Worm (Caenorhabditis elegans) whole organism, L1 larva: ENCODE results near the gene igcm-1.

Experiments
- C16A3.4 ChIP-seq: fragments of 150-350 bp; optimal IDR thresholded peaks from 2 replicates; lab custom pipeline; 2014; ENCODE audit warnings: missing biosample characterization, missing genetic modification characterization
- C34B4.2 ChIP-seq: sonication (generic microtip); optimal IDR thresholded peaks from 2 replicates; lab custom pipeline; 2017; ENCODE audit warnings: mild to moderate bottlenecking, missing genetic modification characterization, missing compliant biosample characterization
- F16B12.6 ChIP-seq: fragments of 150-350 bp; optimal IDR thresholded peaks from 2 replicates; lab custom pipeline; 2014; ENCODE audit warnings: missing biosample characterization, missing genetic modification characterization
- alr-1 ChIP-seq: fragments of 200-800 bp; sonication (Bioruptor generic); optimal IDR thresholded peaks from 2 replicates; lab custom pipeline; 2018; ENCODE audit warnings: borderline replicate concordance, mild to moderate bottlenecking, missing genetic modification characterization, missing compliant biosample characterization
- blmp-1 ChIP-seq: fragments of 150-350 bp; optimal IDR thresholded peaks from 2 replicates; lab custom pipeline; 2014; ENCODE audit warnings: missing biosample characterization, missing genetic modification characterization
- ceh-88 ChIP-seq: fragments of 200-800 bp; sonication (Bioruptor generic); IDR thresholded peaks from 2 replicates; pipeline ENCODE4 v1.3.6; 2022; ENCODE audit warnings: missing genetic modification characterization, missing compliant biosample characterization
- ceh-90 ChIP-seq: sonication (generic microtip); optimal IDR thresholded peaks from 2 replicates; lab custom pipeline; 2016; ENCODE audit warnings: missing genetic modification characterization, missing compliant biosample characterization
- dpl-1 ChIP-seq, 3 experiments: fragments of 150-350 bp in 2 of 3; sonication (generic microtip) in 1 of 3; optimal IDR thresholded peaks; 2 replicates each; lab custom pipeline; 2014 to 2017; ENCODE audit warnings: missing biosample characterization in 3 of 3, missing genetic modification characterization in 3 of 3, missing genetic modification reagents in 3 of 3
- dsc-1 ChIP-seq: sonication (generic microtip); optimal IDR thresholded peaks from 2 replicates; lab custom pipeline; 2016; ENCODE audit warnings: mild to moderate bottlenecking, missing genetic modification characterization, missing compliant biosample characterization
- efl-1 ChIP-seq, 4 experiments: fragments of 150-350 bp; optimal IDR thresholded peaks in 3 of 4; peaks in 1 of 4; 1 replicate in 1 of 4; 2 replicates in 3 of 4; lab custom pipeline; 2014; ENCODE audit warnings: missing biosample characterization in 2 of 4, missing genetic modification characterization in 2 of 4, missing genetic modification reagents in 2 of 4
- egl-27 ChIP-seq, 2 experiments: fragments of 150-350 bp in 1 of 2; sonication (generic microtip); optimal IDR thresholded peaks; 3 replicates each; lab custom pipeline; 2017 to 2018; ENCODE audit warnings: missing biosample characterization in 2 of 2, missing genetic modification characterization in 2 of 2, missing genetic modification reagents in 2 of 2
- ets-5 ChIP-seq: fragments of 200-800 bp; sonication (Bioruptor generic); IDR thresholded peaks from 2 replicates; pipeline ENCODE4 v1.3.6; 2022; ENCODE audit warnings: missing genetic modification characterization, missing compliant biosample characterization
- fkh-10 ChIP-seq: sonication (generic microtip); optimal IDR thresholded peaks from 2 replicates; lab custom pipeline; 2017; ENCODE audit warnings: missing biosample characterization, missing genetic modification reagents, missing genetic modification characterization
- fkh-8 ChIP-seq: sonication (generic microtip); optimal IDR thresholded peaks from 2 replicates; lab custom pipeline; 2016; ENCODE audit warnings: mild to moderate bottlenecking, missing genetic modification characterization, missing compliant biosample characterization
- fos-1 ChIP-seq: fragments of 150-350 bp; optimal IDR thresholded peaks from 2 replicates; lab custom pipeline; 2014; ENCODE audit warnings: missing biosample characterization, missing genetic modification characterization
- grh-1 ChIP-seq: fragments of 200-800 bp; sonication (Bioruptor generic); IDR thresholded peaks from 2 replicates; pipeline ENCODE4 v1.3.6; 2022; ENCODE audit warnings: missing genetic modification reagents, missing genetic modification characterization, missing compliant biosample characterization
- hpl-2 ChIP-seq: fragments of 150-350 bp; optimal IDR thresholded peaks from 2 replicates; lab custom pipeline; 2014; ENCODE audit warnings: missing biosample characterization, missing genetic modification reagents, missing genetic modification characterization
- jun-1 ChIP-seq: fragments of 150-350 bp; optimal IDR thresholded peaks from 2 replicates; lab custom pipeline; 2014; ENCODE audit warnings: missing biosample characterization, missing genetic modification reagents, missing genetic modification characterization
- lin-13 ChIP-seq: fragments of 150-350 bp; optimal IDR thresholded peaks from 2 replicates; lab custom pipeline; 2014; ENCODE audit warnings: missing biosample characterization, missing genetic modification reagents, missing genetic modification characterization
- lin-14 ChIP-seq: fragments of 200-800 bp; sonication (Bioruptor generic); optimal IDR thresholded peaks from 2 replicates; lab custom pipeline; 2018; ENCODE audit warnings: mild to moderate bottlenecking, missing genetic modification characterization, moderate library complexity, missing compliant biosample characterization
- lin-15B ChIP-seq: fragments of 150-350 bp; sonication (generic microtip); optimal IDR thresholded peaks from 3 replicates; lab custom pipeline; 2014; ENCODE audit warnings: missing biosample characterization, missing genetic modification characterization
- lin-35 ChIP-seq, 2 experiments: fragments of 150-350 bp; optimal IDR thresholded peaks; 2 replicates each; lab custom pipeline; 2014; ENCODE audit warnings: missing biosample characterization in 2 of 2, missing genetic modification characterization in 2 of 2, missing genetic modification reagents in 2 of 2
- lin-39 ChIP-seq: fragments of 150-350 bp; optimal IDR thresholded peaks from 2 replicates; lab custom pipeline; 2014; ENCODE audit warnings: missing biosample characterization, missing genetic modification reagents, missing genetic modification characterization
- lir-3 ChIP-seq: sonication (generic microtip); optimal IDR thresholded peaks from 2 replicates; lab custom pipeline; 2016; ENCODE audit warnings: mild to moderate bottlenecking, missing genetic modification characterization, moderate library complexity, missing compliant biosample characterization; ENCODE audit not compliant: poor library complexity
- lsy-2 ChIP-seq, 2 experiments: fragments of 150-350 bp; optimal IDR thresholded peaks; 2 replicates each; lab custom pipeline; 2014; ENCODE audit warnings: missing biosample characterization in 2 of 2, missing genetic modification characterization in 2 of 2
- mdl-1 ChIP-seq, 2 experiments: fragments of 150-350 bp; optimal IDR thresholded peaks; 2 replicates each; lab custom pipeline; 2014 to 2017; ENCODE audit warnings: missing biosample characterization in 2 of 2, missing genetic modification characterization in 2 of 2, inconsistent platforms in 1 of 2
- mef-2 ChIP-seq: fragments of 150-350 bp; optimal IDR thresholded peaks from 2 replicates; lab custom pipeline; 2014; ENCODE audit warnings: missing biosample characterization, missing genetic modification characterization
- mep-1 ChIP-seq: fragments of 150-350 bp; optimal IDR thresholded peaks from 2 replicates; lab custom pipeline; 2014; ENCODE audit warnings: missing biosample characterization, missing genetic modification characterization
- nhr-71 ChIP-seq: sonication (generic microtip); optimal IDR thresholded peaks from 2 replicates; lab custom pipeline; 2016; ENCODE audit warnings: mild to moderate bottlenecking, missing genetic modification characterization, moderate library complexity, missing compliant biosample characterization
- nhr-76 ChIP-seq: sonication (generic microtip); optimal IDR thresholded peaks from 2 replicates; lab custom pipeline; 2017; ENCODE audit warnings: missing biosample characterization, missing genetic modification characterization
- nhr-77 ChIP-seq: fragments of 150-350 bp; optimal IDR thresholded peaks from 2 replicates; lab custom pipeline; 2014; ENCODE audit warnings: missing biosample characterization, missing genetic modification characterization
- nhr-84 ChIP-seq: sonication (generic microtip); optimal IDR thresholded peaks from 2 replicates; lab custom pipeline; 2017; ENCODE audit warnings: missing biosample characterization, missing genetic modification characterization
- nhr-85 ChIP-seq: sonication (generic microtip); peaks from one replicate; lab custom pipeline; 2016; ENCODE audit warnings: missing genetic modification characterization, inconsistent platforms, missing compliant biosample characterization
- nhr-90 ChIP-seq: sonication (generic microtip); optimal IDR thresholded peaks from 2 replicates; lab custom pipeline; 2016; ENCODE audit warnings: mild to moderate bottlenecking, missing genetic modification characterization, missing compliant biosample characterization; ENCODE audit not compliant: poor library complexity
- rnt-1 ChIP-seq: sonication (generic microtip); optimal IDR thresholded peaks from 2 replicates; lab custom pipeline; 2016; ENCODE audit warnings: mild to moderate bottlenecking, missing genetic modification characterization, moderate library complexity, missing compliant biosample characterization
- snu-23 ChIP-seq: sonication (generic microtip); optimal IDR thresholded peaks from 2 replicates; lab custom pipeline; 2016; ENCODE audit warnings: missing genetic modification characterization, missing compliant biosample characterization
- sptf-1 ChIP-seq: fragments of 150-350 bp; optimal IDR thresholded peaks from 2 replicates; lab custom pipeline; 2014; ENCODE audit warnings: missing biosample characterization, missing genetic modification characterization
- sup-37 ChIP-seq: fragments of 200-800 bp; sonication (Bioruptor generic); optimal IDR thresholded peaks from 2 replicates; lab custom pipeline; 2018; ENCODE audit warnings: mild to moderate bottlenecking, missing genetic modification characterization, missing compliant biosample characterization
- unc-130 ChIP-seq: fragments of 150-350 bp; optimal IDR thresholded peaks from 2 replicates; lab custom pipeline; 2017; ENCODE audit warnings: missing biosample characterization, missing genetic modification characterization, inconsistent platforms
- unc-62 ChIP-seq: fragments of 150-350 bp; optimal IDR thresholded peaks from 2 replicates; lab custom pipeline; 2014; ENCODE audit warnings: missing biosample characterization, missing genetic modification reagents, missing genetic modification characterization
- unc-86 ChIP-seq: sonication (generic microtip); optimal IDR thresholded peaks from 2 replicates; lab custom pipeline; 2016; ENCODE audit warnings: missing genetic modification characterization, missing compliant biosample characterization
- ztf-11 ChIP-seq, 2 experiments: sonication (generic microtip); optimal IDR thresholded peaks; 2 replicates each; lab custom pipeline; 2016 to 2017; ENCODE audit warnings: missing genetic modification characterization in 2 of 2, missing biosample characterization in 1 of 2, missing compliant biosample characterization in 1 of 2

The igcm-1 gene

ce11 chrX:841393-841792 lies 9.9 kb downstream of the igcm-1 start, which contains the start of gene F39H12.3:
TSS of gene F39H12.3 (minus strand) at chrX:841493.
- no peak for TF ChIP-seq C34B4.2
- TF ChIP-seq ets-5 (GFP tag; lab: Robert Waterston, UW), result no peak

DNA sequence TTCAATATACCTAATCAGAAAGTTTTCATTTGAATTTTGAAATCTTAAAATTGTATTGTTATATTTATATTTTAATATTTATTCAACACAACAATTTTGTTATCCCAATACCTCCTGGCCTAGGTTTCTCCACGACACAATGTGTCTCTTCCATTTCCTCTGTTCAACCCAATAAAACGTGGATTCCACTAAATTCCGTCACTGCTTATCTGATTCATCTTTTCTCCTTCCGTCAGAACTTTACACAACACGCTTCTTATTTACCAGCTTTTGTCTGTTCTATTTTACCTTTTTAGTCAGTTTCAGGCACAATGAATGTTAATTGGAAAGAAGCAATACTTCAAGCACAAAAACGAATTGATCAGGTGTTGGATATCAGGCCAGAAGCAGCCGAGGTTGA lies 16.8 kb downstream of the igcm-1 start, which contains the start of gene F39H12.1:
TSS of gene F39H12.1 (plus strand) at position 301 of the 400 bp plus-strand sequence.
- TF ChIP-seq efl-1 (optimal IDR thresholded peaks at IDR 0.05; lab: Kevin White, UChicago) (no peak), efl-1 (GFP tag; optimal IDR thresholded peaks at IDR 0.05 in 1 of 2; lab: Kevin White, UChicago) (peak in 1 of 2 experiments; percentile 63), alr-1 (tag; lab: Kevin White, UChicago) (no peak), fkh-8 (tag; lab: Kevin White, UChicago) (no peak)
- TF ChIP-seq, all 84 proteins: peak for 1

DNA sequence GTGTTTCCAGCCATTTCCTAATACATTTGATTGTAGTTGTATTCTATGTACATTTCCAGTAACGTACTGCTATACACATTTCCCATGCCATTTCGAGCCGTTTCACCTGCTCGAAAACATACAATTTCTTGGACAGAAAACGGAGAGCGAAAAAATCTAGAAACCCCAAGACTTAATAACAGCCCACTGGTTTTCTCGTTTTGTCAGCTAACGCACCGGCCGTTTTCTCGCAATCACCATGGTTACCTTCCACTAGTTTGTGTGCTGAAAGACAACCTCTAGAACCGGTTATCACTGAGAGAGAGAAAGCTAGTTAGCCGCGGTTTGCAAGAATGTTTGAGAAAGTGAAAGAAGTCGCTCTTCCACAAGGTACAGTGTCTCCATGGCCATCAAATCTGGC lies 21.1 kb downstream of the igcm-1 start:
- TF ChIP-seq fkh-8 (tag; lab: Kevin White, UChicago) (peak; percentile 61), fkh-10 (GFP tag; lab: Kevin White, UChicago) (no peak)

DNA sequence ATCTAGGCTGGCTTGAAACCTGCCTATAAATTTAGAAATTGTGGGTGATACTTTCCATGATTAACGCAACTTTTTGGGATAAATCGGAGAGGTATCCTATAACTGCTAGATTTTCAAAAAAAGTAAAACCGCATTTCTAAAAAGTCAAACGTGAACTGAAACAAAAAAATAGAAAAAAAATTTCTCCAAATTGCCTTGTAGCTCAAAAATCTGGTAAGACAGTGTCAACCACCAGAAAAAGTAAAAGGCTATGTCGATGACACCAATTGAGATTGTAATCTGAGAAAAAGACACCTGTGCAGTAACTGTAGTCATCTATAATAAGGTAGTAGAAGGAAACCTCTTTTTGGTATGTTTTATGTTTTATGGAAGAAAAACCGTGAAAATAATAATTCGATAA lies 22.7 kb downstream of the igcm-1 start, which contains the start of gene wdr-54:
TSS of gene wdr-54 (plus strand) at position 301 of the 400 bp plus-strand sequence.
- TF ChIP-seq hpl-2 (no peak), lin-14 (GFP tag; lab: Kevin White, UChicago) (no peak), egl-27 (tag; optimal IDR thresholded peaks at IDR 0.05; lab: Kevin White, UChicago) (no peak), mep-1 (no peak), sptf-1 (tag; lab: Kevin White, UChicago) (no peak), unc-86 (tag; lab: Kevin White, UChicago) (no peak), nhr-90 (tag; lab: Kevin White, UChicago) (no peak), sup-37 (GFP tag; lab: Kevin White, UChicago) (no peak), lin-15B (tag; lab: Kevin White, UChicago) (no peak), lir-3 (no peak), lsy-2 (tag; optimal IDR thresholded peaks at IDR 0.05; lab: Kevin White, UChicago) (no peak), dpl-1 (GFP tag; optimal IDR thresholded peaks at IDR 0.05; lab: Kevin White, UChicago) (no peak), nhr-84 (tag; lab: Kevin White, UChicago) (no peak), unc-130 (tag; lab: Kevin White, UChicago) (no peak)

DNA sequence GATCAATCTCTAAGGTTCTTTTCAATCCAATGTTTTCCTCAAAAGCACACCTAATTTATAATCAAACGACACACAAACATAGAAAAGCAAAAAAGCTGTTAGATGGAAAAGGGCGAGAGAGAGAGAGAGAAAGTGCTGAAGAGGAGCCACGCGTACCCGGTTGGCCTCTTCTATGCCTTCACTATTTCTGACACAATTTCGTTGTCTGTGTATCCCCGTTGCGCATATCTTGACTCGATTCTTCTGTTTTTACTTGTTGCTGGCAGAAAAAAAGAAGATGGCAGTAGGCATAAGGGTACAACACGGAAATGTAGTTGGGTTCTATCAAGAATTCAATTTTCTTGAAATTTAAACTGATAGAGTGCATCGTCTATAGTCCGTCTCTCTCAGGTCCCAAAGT lies 23.8 kb downstream of the igcm-1 start:
- TF ChIP-seq ztf-11 (tag; optimal IDR thresholded peaks at IDR 0.05; lab: Kevin White, UChicago), result no peak
- peak; percentile 81 for TF ChIP-seq nhr-71 (tag; lab: Kevin White, UChicago)
- peak; percentile 90 for TF ChIP-seq blmp-1 (tag; lab: Kevin White, UChicago)
- peak in 1 of 2 experiments; percentile 68 for TF ChIP-seq mdl-1 (tag; optimal IDR thresholded peaks at IDR 0.05; lab: Kevin White, UChicago)
- TF ChIP-seq efl-1 (optimal IDR thresholded peaks at IDR 0.05; lab: Kevin White, UChicago), result peak; percentile 34 to 69
- TF ChIP-seq efl-1 (GFP tag; optimal IDR thresholded peaks at IDR 0.05 in 1 of 2; lab: Kevin White, UChicago), result peak in 1 of 2 experiments; percentile 85
- TF ChIP-seq F16B12.6 (tag; lab: Kevin White, UChicago), result no peak
- peak; percentile 57 for TF ChIP-seq nhr-77 (tag; lab: Kevin White, UChicago)
- peak; percentile 15 for TF ChIP-seq lin-13 (GFP tag; lab: Kevin White, UChicago)
- TF ChIP-seq mep-1, result peak; percentile 75
- peak; percentile 24 for TF ChIP-seq C16A3.4
- peak; percentile 93 for TF ChIP-seq fkh-10 (GFP tag; lab: Kevin White, UChicago)
- TF ChIP-seq lin-35 (GFP tag; optimal IDR thresholded peaks at IDR 0.05; lab: Kevin White, UChicago), result peak; percentile 51 to 65
- no peak for TF ChIP-seq nhr-90 (tag; lab: Kevin White, UChicago)
- TF ChIP-seq snu-23 (GFP tag; lab: Kevin White, UChicago), result peak; percentile 79
- no peak for TF ChIP-seq ceh-88
- peak; percentile 78 for TF ChIP-seq fos-1
- TF ChIP-seq grh-1 (GFP tag; lab: Robert Waterston, UW), result no peak
- TF ChIP-seq nhr-85 (tag; lab: Kevin White, UChicago), result peak; percentile 42
- TF ChIP-seq dsc-1 (tag; lab: Kevin White, UChicago), result peak; percentile 49
- no peak for TF ChIP-seq ceh-90 (tag; lab: Kevin White, UChicago)
- TF ChIP-seq lsy-2 (tag; optimal IDR thresholded peaks at IDR 0.05; lab: Kevin White, UChicago), result peak; percentile 55 to 75
- no peak for TF ChIP-seq egl-27 (tag; optimal IDR thresholded peaks at IDR 0.05; lab: Kevin White, UChicago)
- no peak for TF ChIP-seq unc-62 (GFP tag; lab: Kevin White, UChicago)
- TF ChIP-seq lin-39 (tag; lab: Kevin White, UChicago), result no peak
- peak in 1 of 3 experiments; percentile 14 for TF ChIP-seq dpl-1 (GFP tag; optimal IDR thresholded peaks at IDR 0.05; lab: Kevin White, UChicago)
- no peak for TF ChIP-seq nhr-76 (tag; lab: Kevin White, UChicago)
- TF ChIP-seq jun-1 (tag; lab: Kevin White, UChicago), result peak; percentile 7
- TF ChIP-seq lir-3, result no peak
- peak; percentile 54 for TF ChIP-seq rnt-1 (tag; lab: Kevin White, UChicago)
- no peak for TF ChIP-seq mef-2 (tag; lab: Kevin White, UChicago)
